Fruit fly (Drosophila melanogaster): ENCODE data around the gene Unc-115b.

DNA sequence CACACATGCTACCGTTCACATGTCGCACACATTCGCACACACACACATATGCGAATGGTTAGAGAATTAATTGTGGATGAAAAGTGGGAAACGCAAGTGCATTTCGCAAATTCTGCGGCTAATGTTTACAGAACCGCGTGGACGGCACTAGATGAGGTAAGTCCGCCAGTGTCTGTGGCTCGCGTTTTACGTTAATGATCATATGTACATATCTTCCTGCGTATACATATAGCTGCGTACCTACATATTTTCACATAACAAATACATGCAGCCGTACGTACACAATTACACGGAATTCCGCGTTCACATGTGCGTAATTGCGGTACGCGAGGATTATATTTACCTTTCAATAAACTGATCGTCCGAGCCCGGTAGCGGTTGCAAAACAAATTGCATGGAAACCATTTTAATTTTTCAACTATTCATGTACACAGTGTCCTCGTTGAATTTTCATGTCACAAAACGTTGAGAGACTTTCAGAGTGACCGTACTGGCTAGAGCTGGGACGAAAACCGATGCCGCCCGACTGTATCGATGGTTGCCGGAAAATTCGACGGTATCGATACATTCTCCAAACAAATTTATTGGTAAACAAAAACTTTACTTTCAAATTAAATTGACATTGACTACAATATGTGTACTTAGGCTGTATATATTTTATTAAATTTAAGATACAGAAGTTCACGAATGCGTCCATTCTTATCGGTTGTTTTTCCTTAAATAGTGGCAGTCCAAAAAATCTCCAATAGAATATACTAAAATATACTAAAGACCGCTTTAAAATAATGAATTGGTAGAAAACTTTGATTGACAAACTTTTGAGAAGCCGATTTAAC lies 32.8 kb upstream of the Unc-115b start, which contains the start of gene hyd:
- TF ChIP-seq CG10348 (GFP tag; IDR thresholded peaks at IDR 0.05) (no peak), rn (GFP tag; IDR thresholded peaks at IDR 0.05) (no peak), CG17806 (tag; optimal IDR thresholded peaks at IDR 0.05) (no peak), gl (tag; optimal IDR thresholded peaks at IDR 0.05) (no peak), CG15710 (tag; optimal IDR thresholded peaks at IDR 0.05) (no peak), EcR (GFP tag; optimal IDR thresholded peaks at IDR 0.05) (no peak), Pif1B (GFP tag; optimal IDR thresholded peaks at IDR 0.05) (no peak), CG12605 (GFP tag; IDR thresholded peaks at IDR 0.05) (no peak), CG13204 (GFP tag; optimal IDR thresholded peaks at IDR 0.05) (no peak), fd96Ca (GFP tag; IDR thresholded peaks at IDR 0.05) (no peak), CG32121 (GFP tag; IDR thresholded peaks at IDR 0.05) (no peak), CG34367 (tag; optimal IDR thresholded peaks at IDR 0.05) (no peak), Snoo (tag; optimal IDR thresholded peaks at IDR 0.05) (no peak)
